Fruit fly (Drosophila melanogaster) whole organism, embryonic: ENCODE data around the gene Antp.
A peak's percentile ranks its signal among the peaks of the same experiment; 100 is the strongest.

Experiments
- Bdp1 ChIP-seq: fragments of 200-800 bp; sonication (Bioruptor generic); optimal IDR thresholded peaks from 3 replicates; lab custom pipeline; 2016; ENCODE audit warnings: missing biosample characterization, missing genetic modification characterization
- CG10431 ChIP-seq: fragments of 200-800 bp; sonication (Bioruptor generic); optimal IDR thresholded peaks from 3 replicates; lab custom pipeline; 2018; ENCODE audit warnings: missing biosample characterization, mild to moderate bottlenecking, missing genetic modification characterization
- CG11085 ChIP-seq: fragments of 200-800 bp; sonication (Bioruptor generic); IDR thresholded peaks from 2 replicates; pipeline ENCODE4 v1.3.6; 2022; ENCODE audit warnings: missing biosample characterization, missing genetic modification characterization
- CG11504 ChIP-seq: fragments of 200-800 bp; sonication (Bioruptor generic); optimal IDR thresholded peaks from 3 replicates; lab custom pipeline; 2019; ENCODE audit warnings: missing biosample characterization, mild to moderate bottlenecking, missing genetic modification characterization, moderate library complexity
- CG11723 ChIP-seq: fragments of 200-800 bp; sonication (Bioruptor generic); optimal IDR thresholded peaks from 2 replicates; lab custom pipeline; 2017; ENCODE audit warnings: missing biosample characterization, mild to moderate bottlenecking, missing genetic modification characterization
- CG12391 ChIP-seq: fragments of 200-800 bp; sonication (Bioruptor generic); optimal IDR thresholded peaks from 3 replicates; lab custom pipeline; 2018; ENCODE audit warnings: missing biosample characterization, mild to moderate bottlenecking, missing genetic modification characterization, moderate library complexity
- CG14965 ChIP-seq: fragments of 200-800 bp; sonication (Bioruptor generic); optimal IDR thresholded peaks from 2 replicates; lab custom pipeline; 2016; ENCODE audit warnings: missing biosample characterization, missing genetic modification characterization, borderline replicate concordance
- CG15696 ChIP-seq: fragments of 200-800 bp; sonication (Bioruptor generic); optimal IDR thresholded peaks from 2 replicates; lab custom pipeline; 2019; ENCODE audit warnings: missing biosample characterization, mild to moderate bottlenecking, missing genetic modification characterization, moderate library complexity
- CG17359 ChIP-seq: fragments of 200-800 bp; sonication (Bioruptor generic); optimal IDR thresholded peaks from 3 replicates; lab custom pipeline; 2018; ENCODE audit warnings: missing biosample characterization, mild to moderate bottlenecking, missing genetic modification characterization, moderate library complexity
- CG1832 ChIP-seq: fragments of 200-800 bp; sonication (Bioruptor generic); optimal IDR thresholded peaks from 2 replicates; lab custom pipeline; 2017; ENCODE audit warnings: missing biosample characterization, mild to moderate bottlenecking, missing genetic modification characterization, inconsistent platforms
- CG6791 ChIP-seq: fragments of 200-800 bp; sonication (Bioruptor generic); IDR thresholded peaks from 3 replicates; pipeline ENCODE4 v1.3.6; 2022; ENCODE audit warnings: missing biosample characterization, missing genetic modification characterization; ENCODE audit not compliant: partially characterized antibody
- CG8388 ChIP-seq: fragments of 200-800 bp; sonication (Bioruptor generic); optimal IDR thresholded peaks from 2 replicates; lab custom pipeline; 2019; ENCODE audit warnings: missing biosample characterization, mild to moderate bottlenecking, missing genetic modification characterization, moderate library complexity
- CG9932 ChIP-seq: fragments of 200-800 bp; sonication (Bioruptor generic); IDR thresholded peaks from 2 replicates; pipeline ENCODE4 v1.3.6; 2022; ENCODE audit warnings: missing biosample characterization, missing genetic modification characterization
- Doc2 ChIP-seq: fragments of 200-800 bp; sonication (Bioruptor generic); IDR thresholded peaks from 2 replicates; pipeline ENCODE4 v1.3.6; 2022; ENCODE audit warnings: missing biosample characterization, missing genetic modification characterization
- Dp ChIP-seq: fragments of 200-800 bp; sonication (Bioruptor generic); optimal IDR thresholded peaks from 2 replicates; lab custom pipeline; 2018; ENCODE audit warnings: missing biosample characterization, mild to moderate bottlenecking, missing genetic modification characterization, moderate library complexity
- Gug ChIP-seq: fragments of 200-800 bp; sonication (Bioruptor generic); IDR thresholded peaks from 4 replicates; pipeline ENCODE4 v1.3.6; 2022; ENCODE audit warnings: missing biosample characterization, missing genetic modification characterization
- Kr ChIP-seq: fragments of 200-800 bp; sonication (Bioruptor generic); optimal IDR thresholded peaks from 2 replicates; lab custom pipeline; 2017; ENCODE audit warnings: missing biosample characterization, mild to moderate bottlenecking, missing genetic modification characterization
- Med ChIP-seq: fragments of 200-800 bp; sonication (Bioruptor generic); peaks from one replicate; lab custom pipeline; 2016; ENCODE audit warnings: missing biosample characterization, missing genetic modification characterization, mild to moderate bottlenecking, inconsistent platforms, moderate library complexity
- NK7.1 ChIP-seq: fragments of 200-800 bp; sonication (Bioruptor generic); optimal IDR thresholded peaks from 3 replicates; lab custom pipeline; 2016; ENCODE audit warnings: missing biosample characterization, missing genetic modification characterization
- Nf-YB ChIP-seq: fragments of 200-800 bp; sonication (Bioruptor generic); optimal IDR thresholded peaks from 3 replicates; lab custom pipeline; 2019; ENCODE audit warnings: missing biosample characterization, mild to moderate bottlenecking, missing genetic modification characterization, moderate library complexity
- Nf-YC ChIP-seq: fragments of 200-800 bp; optimal IDR thresholded peaks from 3 replicates; lab custom pipeline; 2019; ENCODE audit warnings: missing biosample characterization, mild to moderate bottlenecking, missing genetic modification characterization, moderate library complexity
- Oli ChIP-seq: fragments of 200-800 bp; sonication (Bioruptor generic); optimal IDR thresholded peaks from 2 replicates; lab custom pipeline; 2018; ENCODE audit warnings: missing biosample characterization, mild to moderate bottlenecking, missing genetic modification characterization, moderate library complexity
- Sox102F ChIP-seq: fragments of 200-800 bp; sonication (Bioruptor generic); optimal IDR thresholded peaks from 2 replicates; lab custom pipeline; 2018; ENCODE audit warnings: missing biosample characterization, mild to moderate bottlenecking, missing genetic modification characterization, moderate library complexity
- Spps ChIP-seq: fragments of 200-800 bp; sonication (Bioruptor generic); optimal IDR thresholded peaks from 2 replicates; lab custom pipeline; 2018; ENCODE audit warnings: missing biosample characterization, mild to moderate bottlenecking, missing genetic modification characterization
- Tbp ChIP-seq: fragments of >200 bp; optimal IDR thresholded peaks from 2 replicates; lab custom pipeline; 2018; ENCODE audit warnings: missing biosample characterization, missing genetic modification characterization
- abd-A ChIP-seq: fragments of 200-800 bp; sonication (Bioruptor generic); optimal IDR thresholded peaks from 3 replicates; lab custom pipeline; 2019; ENCODE audit warnings: missing biosample characterization, mild to moderate bottlenecking, missing genetic modification characterization, moderate library complexity
- amos ChIP-seq: fragments of 200-800 bp; sonication (Bioruptor generic); IDR thresholded peaks from 2 replicates; pipeline ENCODE4 v1.3.6; 2022; ENCODE audit warnings: missing biosample characterization, missing genetic modification characterization; ENCODE audit not compliant: partially characterized antibody
- bsh ChIP-seq, 2 experiments: fragments of 200-800 bp; sonication (Bioruptor generic); optimal IDR thresholded peaks; 2 replicates each; lab custom pipeline; 2017 to 2018; ENCODE audit warnings: mild to moderate bottlenecking in 2 of 2, missing biosample characterization in 2 of 2, missing genetic modification characterization in 2 of 2, moderate library complexity in 1 of 2
- cad ChIP-seq: fragments of >200 bp; optimal IDR thresholded peaks from 2 replicates; lab custom pipeline; 2017; ENCODE audit warnings: missing biosample characterization, missing genetic modification characterization
- corto ChIP-seq: fragments of 200-800 bp; sonication (Bioruptor generic); optimal IDR thresholded peaks from 2 replicates; lab custom pipeline; 2016; ENCODE audit warnings: missing biosample characterization, mild to moderate bottlenecking, missing genetic modification characterization, moderate library complexity
- dysf ChIP-seq: fragments of 200-800 bp; sonication (Bioruptor generic); IDR thresholded peaks from 3 replicates; pipeline ENCODE4 v1.3.6; 2022; ENCODE audit warnings: missing biosample characterization, missing genetic modification characterization
- esg ChIP-seq: fragments of 200-800 bp; sonication (Bioruptor generic); conservative IDR thresholded peaks from 2 replicates; pipeline ENCODE4 v1.3.6; 2022; ENCODE audit warnings: missing biosample characterization, missing genetic modification characterization
- gcm2 ChIP-seq: fragments of 200-800 bp; sonication (Bioruptor generic); optimal IDR thresholded peaks from 2 replicates; lab custom pipeline; 2016; ENCODE audit warnings: missing biosample characterization, missing genetic modification characterization
- gt ChIP-seq: fragments of 200-800 bp; sonication (Bioruptor generic); IDR thresholded peaks from 2 replicates; pipeline ENCODE4 v1.3.6; 2022; ENCODE audit warnings: missing biosample characterization, missing genetic modification characterization
- hth ChIP-seq: fragments of >200 bp; optimal IDR thresholded peaks from 2 replicates; lab custom pipeline; 2017; ENCODE audit warnings: inconsistent platforms
- kni ChIP-seq: fragments of 200-800 bp; sonication (Bioruptor generic); optimal IDR thresholded peaks from 3 replicates; lab custom pipeline; 2017; ENCODE audit warnings: mild to moderate bottlenecking, missing biosample characterization, missing genetic modification reagents, missing genetic modification characterization
- nom ChIP-seq: fragments of 200-800 bp; sonication (Bioruptor generic); optimal IDR thresholded peaks from 2 replicates; lab custom pipeline; 2017; ENCODE audit warnings: missing biosample characterization, missing genetic modification characterization, mild to moderate bottlenecking, moderate library complexity, missing genetic modification reagents
- pros ChIP-seq: fragments of 200-800 bp; sonication (Bioruptor generic); optimal IDR thresholded peaks from 3 replicates; lab custom pipeline; 2019; ENCODE audit warnings: missing biosample characterization, mild to moderate bottlenecking, missing genetic modification characterization, moderate library complexity
- rib ChIP-seq: fragments of 200-800 bp; sonication (Bioruptor generic); IDR thresholded peaks from 2 replicates; pipeline ENCODE4 v1.3.6; 2022; ENCODE audit warnings: missing biosample characterization, missing genetic modification characterization
- row ChIP-seq: fragments of 200-800 bp; sonication (Bioruptor generic); IDR thresholded peaks from 3 replicates; pipeline ENCODE4 v1.3.6; 2022; ENCODE audit warnings: missing biosample characterization, missing genetic modification characterization
- seq ChIP-seq: fragments of 200-800 bp; sonication (Bioruptor generic); IDR thresholded peaks from 2 replicates; pipeline ENCODE4 v1.3.6; 2022; ENCODE audit warnings: missing biosample characterization, missing genetic modification characterization
- sna ChIP-seq: fragments of 200-800 bp; sonication (Bioruptor generic); IDR thresholded peaks from 2 replicates; pipeline ENCODE4 v1.3.6; 2022; ENCODE audit warnings: missing biosample characterization, missing genetic modification characterization; ENCODE audit not compliant: partially characterized antibody
- sqz ChIP-seq: fragments of 200-800 bp; sonication (Bioruptor generic); optimal IDR thresholded peaks from 3 replicates; lab custom pipeline; 2018; ENCODE audit warnings: missing biosample characterization, mild to moderate bottlenecking, missing genetic modification characterization
- tup ChIP-seq: fragments of 200-800 bp; sonication (Bioruptor generic); optimal IDR thresholded peaks from 2 replicates; lab custom pipeline; 2016; ENCODE audit warnings: missing biosample characterization, mild to moderate bottlenecking, missing genetic modification characterization, moderate library complexity
- vnd ChIP-seq: fragments of 200-800 bp; sonication (Bioruptor generic); IDR thresholded peaks from 3 replicates; pipeline ENCODE4 v1.3.6; 2022; ENCODE audit warnings: missing biosample characterization, missing genetic modification characterization; ENCODE audit not compliant: partially characterized antibody
- zen ChIP-seq: fragments of 200-800 bp; sonication (Bioruptor generic); optimal IDR thresholded peaks from 3 replicates; lab custom pipeline; 2018; ENCODE audit warnings: missing biosample characterization, mild to moderate bottlenecking, missing genetic modification characterization, moderate library complexity

The Antp gene

DNA sequence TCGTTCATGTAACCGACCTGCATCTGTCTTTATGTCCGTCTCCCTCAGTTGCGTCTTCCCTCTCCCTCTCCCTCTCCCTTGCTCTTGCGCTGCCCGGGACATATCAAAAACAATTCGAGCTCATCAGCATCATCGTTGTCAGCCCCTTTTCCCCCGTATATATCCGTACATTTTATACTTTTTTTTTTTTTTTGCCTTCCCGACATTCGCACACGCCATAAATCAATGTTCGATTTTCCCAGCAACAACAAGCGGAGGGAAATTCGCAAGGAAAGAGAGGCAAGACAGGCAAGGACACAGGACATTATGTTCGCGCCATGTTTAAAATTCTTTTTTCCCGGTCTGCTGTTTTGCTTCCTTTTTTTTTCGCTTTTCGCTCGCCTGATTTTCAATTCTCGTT is 42.3 kb downstream of the Antp start (continued):
- TF ChIP-seq CG14965 (GFP tag; lab: Kevin White, UChicago), result no peak
- TF ChIP-seq esg (GFP tag; lab: Robert Waterston, UW), result no peak
- TF ChIP-seq zen, result peak; percentile 30
- TF ChIP-seq CG11723 (GFP tag; lab: Kevin White, UChicago), result no peak
- no peak for TF ChIP-seq tup

DNA sequence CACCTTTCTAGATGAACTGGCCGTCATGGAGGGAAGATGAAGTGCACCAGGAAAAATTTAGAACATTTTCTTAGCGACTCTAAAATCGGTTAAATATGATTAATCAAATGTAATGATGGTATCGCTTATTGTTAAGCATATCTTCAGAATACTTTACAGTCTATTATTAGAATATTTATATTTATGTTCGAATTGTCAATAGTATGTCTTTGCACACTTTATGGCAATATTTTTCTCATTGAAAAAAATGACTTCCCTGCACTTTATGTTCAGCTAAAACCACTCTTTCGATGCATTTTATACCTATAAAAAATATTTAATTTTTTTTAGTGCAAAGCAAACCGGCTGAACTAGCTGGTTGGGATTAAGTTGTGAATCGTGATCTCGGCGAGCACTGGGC is 44.5 kb downstream of the Antp start:
- TF ChIP-seq NK7.1 (GFP tag; lab: Kevin White, UChicago) (no peak), vnd (GFP tag; lab: Robert Waterston, UW) (no peak), CG6791 (GFP tag; lab: Robert Waterston, UW) (no peak), Doc2 (no peak), CG11085 (GFP tag; lab: Robert Waterston, UW) (no peak), nom (GFP tag; lab: Kevin White, UChicago) (peak; percentile 30), CG15696 (no peak)

DNA sequence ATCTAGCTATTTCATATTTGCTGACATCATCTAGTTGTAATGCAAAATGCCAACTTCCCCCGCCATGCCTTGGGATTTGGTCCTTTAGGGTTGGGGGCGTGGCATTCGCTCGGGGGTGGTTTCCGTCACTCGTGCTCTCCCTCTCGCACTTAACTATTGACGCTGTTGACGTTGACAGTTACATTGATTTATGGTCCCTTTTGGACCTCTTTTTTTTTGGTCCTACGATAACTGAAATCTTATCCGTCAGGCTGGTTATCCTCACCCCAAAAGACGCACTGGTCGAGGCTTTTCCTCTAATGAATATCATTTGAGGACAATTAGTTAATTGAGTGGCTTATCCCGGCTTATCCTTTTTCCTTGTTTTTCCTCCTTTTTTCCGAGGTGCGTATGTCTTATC is 45.9 kb downstream of the Antp start:
- TF ChIP-seq cad (GFP tag; lab: Kevin White, UChicago), result peak; percentile 46
- TF ChIP-seq Nf-YB, result peak; percentile 41
- no peak for TF ChIP-seq Tbp (GFP tag; lab: Kevin White, UChicago)
- TF ChIP-seq amos (GFP tag; lab: Robert Waterston, UW), result no peak
- TF ChIP-seq sqz, result peak; percentile 65
- no peak for TF ChIP-seq gt (GFP tag; lab: Robert Waterston, UW)
- TF ChIP-seq CG17359 (tag; lab: Kevin White, UChicago), result no peak
- peak; percentile 27 for TF ChIP-seq abd-A
- TF ChIP-seq Bdp1 (GFP tag; lab: Kevin White, UChicago), result no peak
- TF ChIP-seq hth (lab: Kevin White, UChicago), result peak; percentile 86
- TF ChIP-seq Nf-YC (tag; lab: Kevin White, UChicago), result peak; percentile 48
- peak; percentile 58 for TF ChIP-seq kni (GFP tag; lab: Kevin White, UChicago)
- peak; percentile 41 for TF ChIP-seq Kr
- peak; percentile 87 for TF ChIP-seq pros (GFP tag; lab: Kevin White, UChicago)
- no peak for TF ChIP-seq CG9932 (GFP tag; lab: Robert Waterston, UW)
- no peak for TF ChIP-seq Spps
- peak; percentile 39; the same call in 1 of the 2 replicates for TF ChIP-seq seq (GFP tag; lab: Robert Waterston, UW)
- TF ChIP-seq CG8388 (GFP tag; lab: Kevin White, UChicago), result no peak
- TF ChIP-seq sna (GFP tag; lab: Robert Waterston, UW), result no peak
- TF ChIP-seq CG12391 (tag; lab: Kevin White, UChicago), result no peak
- TF ChIP-seq CG1832, result peak; percentile 6

DNA sequence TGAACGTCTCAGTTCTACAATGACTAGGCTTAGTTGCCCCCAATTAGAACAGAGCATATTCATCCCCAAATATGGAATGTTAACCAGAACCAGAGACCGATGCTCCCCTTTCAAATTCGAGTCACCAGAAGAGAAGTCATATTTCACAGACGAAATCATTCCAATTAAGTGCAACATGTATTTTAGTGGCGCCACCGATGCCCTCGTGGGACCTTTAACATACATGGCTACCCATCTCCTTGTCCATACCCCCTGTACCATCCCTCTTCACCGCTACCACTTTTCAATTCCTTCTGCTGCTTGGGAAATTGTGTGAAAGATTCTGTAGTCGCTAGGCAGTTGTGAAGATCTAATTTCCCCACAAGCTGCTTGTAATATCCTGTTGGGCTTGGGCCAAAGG is 46.3 kb downstream of the Antp start:
- no peak for TF ChIP-seq gcm2 (GFP tag; lab: Kevin White, UChicago)
- TF ChIP-seq CG10431, result peak; percentile 97

DNA sequence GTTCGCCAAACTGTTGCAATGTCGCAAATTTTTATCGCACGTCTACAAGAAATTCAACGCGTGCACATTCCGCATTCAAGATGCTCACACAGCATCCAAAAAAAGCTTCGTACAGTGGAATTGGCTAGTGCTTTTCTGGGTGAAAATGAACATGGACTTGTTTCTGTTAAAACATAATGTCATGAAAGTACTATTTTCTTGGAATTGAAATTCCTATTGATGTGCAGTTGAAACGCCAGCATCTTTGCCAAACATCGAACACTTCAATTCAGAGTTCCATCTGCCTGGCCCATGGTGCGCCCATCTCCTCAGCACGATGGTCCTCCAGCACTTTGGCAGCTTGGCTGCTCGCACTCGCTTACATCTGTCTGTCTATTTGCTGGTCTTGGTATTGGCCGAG is 47.9 kb downstream of the Antp start:
- peak; percentile 31 for TF ChIP-seq corto (GFP tag; lab: Kevin White, UChicago)
- peak; percentile 12; the same call in 1 of the 3 replicates for TF ChIP-seq dysf
- peak; percentile 71 for TF ChIP-seq Med (GFP tag; lab: Kevin White, UChicago)
- 0 out of 4 replicates have a peak, but pooled peaks have one; percentile 5 for TF ChIP-seq Gug (GFP tag; lab: Robert Waterston, UW)
- no peak for TF ChIP-seq Spps
- TF ChIP-seq Oli (tag; lab: Kevin White, UChicago), result peak; percentile 6
- TF ChIP-seq rib, result no peak
- no peak for TF ChIP-seq Dp
- TF ChIP-seq row (GFP tag; lab: Robert Waterston, UW), result peak; percentile 36; the same call in 2 of the 3 replicates
- TF ChIP-seq Sox102F (GFP tag; lab: Kevin White, UChicago), result peak; percentile 35
- peak; percentile 15 to 82 for TF ChIP-seq bsh (GFP tag; optimal IDR thresholded peaks at IDR 0.05; lab: Kevin White, UChicago)
- peak; percentile 16 for TF ChIP-seq CG11504 (tag; lab: Kevin White, UChicago)
